Worm (Caenorhabditis elegans) whole organism, early embryonic: ENCODE results near the gene Y37H2A.14.

Experiments used
- B0310.2 ChIP-seq: sonication (generic microtip); optimal IDR thresholded peaks from 2 replicates; lab custom pipeline; 2016; ENCODE audit warnings: mild to moderate bottlenecking, missing genetic modification characterization, missing compliant biosample characterization
- F13C5.2 ChIP-seq: sonication (generic microtip); optimal IDR thresholded peaks from 2 replicates; lab custom pipeline; 2017; ENCODE audit warnings: mild to moderate bottlenecking, missing genetic modification characterization, inconsistent platforms, missing compliant biosample characterization
- aly-1 ChIP-seq: sonication (generic microtip); optimal IDR thresholded peaks from 2 replicates; lab custom pipeline; 2016; ENCODE audit warnings: missing genetic modification characterization, missing compliant biosample characterization
- ama-1 ChIP-seq: fragments of 150-350 bp; optimal IDR thresholded peaks from 2 replicates; lab custom pipeline; 2014
- ceh-13 ChIP-seq: fragments of 200-800 bp; sonication (Bioruptor generic); optimal IDR thresholded peaks from 2 replicates; lab custom pipeline; 2018; ENCODE audit warnings: mild to moderate bottlenecking, missing genetic modification characterization, missing compliant biosample characterization
- ceh-36 ChIP-seq: sonication (generic microtip); optimal IDR thresholded peaks from 2 replicates; lab custom pipeline; 2016; ENCODE audit warnings: missing genetic modification characterization, inconsistent platforms, missing compliant biosample characterization
- ets-7 ChIP-seq: sonication (generic microtip); optimal IDR thresholded peaks from 2 replicates; lab custom pipeline; 2016; ENCODE audit warnings: missing genotype, missing genetic modification characterization, missing compliant biosample characterization
- flt-1 ChIP-seq: fragments of 200-800 bp; sonication (Bioruptor generic); IDR thresholded peaks from 2 replicates; pipeline ENCODE4 v1.3.6; 2022; ENCODE audit warnings: missing genetic modification characterization, missing compliant biosample characterization
- hmbx-1 ChIP-seq: sonication (generic microtip); optimal IDR thresholded peaks from 2 replicates; lab custom pipeline; 2016; ENCODE audit warnings: mild to moderate bottlenecking, missing genetic modification characterization, missing compliant biosample characterization
- hmg-4 ChIP-seq: fragments of 200-800 bp; sonication (Bioruptor generic); optimal IDR thresholded peaks from 2 replicates; lab custom pipeline; 2018; ENCODE audit warnings: mild to moderate bottlenecking, missing genetic modification characterization, missing compliant biosample characterization
- hnd-1 ChIP-seq: sonication (generic microtip); optimal IDR thresholded peaks from 2 replicates; lab custom pipeline; 2016; ENCODE audit warnings: missing genetic modification characterization, missing compliant biosample characterization
- pes-1 ChIP-seq: fragments of 200-800 bp; sonication (Bioruptor generic); IDR thresholded peaks from 2 replicates; pipeline ENCODE4 v1.3.6; 2022; ENCODE audit warnings: missing genetic modification reagents, missing genetic modification characterization, missing compliant biosample characterization
- scrt-1 ChIP-seq: fragments of 200-800 bp; sonication (Bioruptor generic); IDR thresholded peaks from 2 replicates; pipeline ENCODE4 v1.3.6; 2022; ENCODE audit warnings: missing genetic modification characterization, missing compliant biosample characterization
- sea-1 ChIP-seq: fragments of 200-800 bp; sonication (Bioruptor generic); conservative IDR thresholded peaks from 2 replicates; pipeline ENCODE4 v1.3.6; 2022; ENCODE audit warnings: missing genetic modification characterization, missing compliant biosample characterization
- tbx-11 ChIP-seq: fragments of 200-800 bp; sonication (Bioruptor generic); IDR thresholded peaks from 2 replicates; pipeline ENCODE4 v1.3.6; 2022; ENCODE audit warnings: missing genetic modification characterization, missing compliant biosample characterization
- tbx-37 ChIP-seq: fragments of 200-800 bp; sonication (Bioruptor generic); conservative IDR thresholded peaks from 2 replicates; pipeline ENCODE4 v1.3.6; 2022; ENCODE audit warnings: missing genetic modification reagents, missing genetic modification characterization, missing compliant biosample characterization
- tra-4 ChIP-seq: sonication (generic microtip); optimal IDR thresholded peaks from 2 replicates; lab custom pipeline; 2017; ENCODE audit warnings: missing genetic modification characterization, missing compliant biosample characterization

Y37H2A.14 gene

ce11 chrV:18163434-18163833, 19.9 kb downstream of the Y37H2A.14 start:
- no peak for TF ChIP-seq B0310.2
- TF ChIP-seq hnd-1 (tag; lab: Kevin White, UChicago), result no peak
- no peak for TF ChIP-seq F13C5.2
- TF ChIP-seq tbx-11, result no peak
- TF ChIP-seq hmbx-1 (tag; lab: Kevin White, UChicago), result no peak
- TF ChIP-seq tra-4, result no peak
- TF ChIP-seq flt-1 (GFP tag; lab: Robert Waterston, UW), result no peak
- TF ChIP-seq ets-7, result no peak
- no peak for TF ChIP-seq ceh-36 (tag; lab: Kevin White, UChicago)
- no peak for TF ChIP-seq aly-1 (tag; lab: Kevin White, UChicago)
- no peak for TF ChIP-seq scrt-1
- no peak for TF ChIP-seq hmg-4 (GFP tag; lab: Kevin White, UChicago)
- TF ChIP-seq sea-1 (GFP tag; lab: Robert Waterston, UW), result no peak
- TF ChIP-seq tbx-37, result no peak
- TF ChIP-seq ceh-13 (GFP tag; lab: Kevin White, UChicago), result no peak
- no peak for TF ChIP-seq ama-1 (lab: Kevin White, UChicago)
- TF ChIP-seq pes-1 (GFP tag; lab: Robert Waterston, UW), result no peak

ce11 chrV:18164758-18165157, 21.2 kb downstream of the Y37H2A.14 start, which contains the start of gene C14A6.5:
Gene C14A6.5 (minus strand): TSS chrV:18164858.
- no peak for TF ChIP-seq hmg-4 (GFP tag; lab: Kevin White, UChicago)
- no peak for TF ChIP-seq hmbx-1 (tag; lab: Kevin White, UChicago)
- no peak for TF ChIP-seq ets-7
- TF ChIP-seq tra-4, result no peak
- TF ChIP-seq ceh-36 (tag; lab: Kevin White, UChicago), result no peak
- TF ChIP-seq hnd-1 (tag; lab: Kevin White, UChicago), result no peak
- no peak for TF ChIP-seq pes-1 (GFP tag; lab: Robert Waterston, UW)
- no peak for TF ChIP-seq ama-1 (lab: Kevin White, UChicago)
- no peak for TF ChIP-seq aly-1 (tag; lab: Kevin White, UChicago)
- TF ChIP-seq sea-1 (GFP tag; lab: Robert Waterston, UW), result no peak
- no peak for TF ChIP-seq ceh-13 (GFP tag; lab: Kevin White, UChicago)
- TF ChIP-seq F13C5.2, result no peak
- TF ChIP-seq scrt-1, result no peak
- no peak for TF ChIP-seq tbx-11
- no peak for TF ChIP-seq flt-1 (GFP tag; lab: Robert Waterston, UW)
- TF ChIP-seq B0310.2, result no peak
- TF ChIP-seq tbx-37, result no peak

- no peak for TF ChIP-seq ama-1 (lab: Kevin White, UChicago)
- no peak for TF ChIP-seq hmg-4 (GFP tag; lab: Kevin White, UChicago)
- TF ChIP-seq hnd-1 (tag; lab: Kevin White, UChicago), result no peak
- no peak for TF ChIP-seq aly-1 (tag; lab: Kevin White, UChicago)
- no peak for TF ChIP-seq ets-7
- TF ChIP-seq tra-4, result no peak
- TF ChIP-seq hmbx-1 (tag; lab: Kevin White, UChicago), result no peak
- TF ChIP-seq flt-1 (GFP tag; lab: Robert Waterston, UW), result no peak
- no peak for TF ChIP-seq F13C5.2
- TF ChIP-seq tbx-37, result no peak
- no peak for TF ChIP-seq pes-1 (GFP tag; lab: Robert Waterston, UW)
- no peak for TF ChIP-seq ceh-13 (GFP tag; lab: Kevin White, UChicago)
- no peak for TF ChIP-seq B0310.2
- no peak for TF ChIP-seq sea-1 (GFP tag; lab: Robert Waterston, UW)
- no peak for TF ChIP-seq ceh-36 (tag; lab: Kevin White, UChicago)
- no peak for TF ChIP-seq tbx-11
- TF ChIP-seq scrt-1, result no peak
Observed at ce11 chrV:18167161-18167560, 23.6 kb downstream of the Y37H2A.14 start, which contains the start of gene C14A6.6. Gene C14A6.6 (minus strand): TSS chrV:18167261.

ce11 chrV:18168266-18168665, 24.7 kb downstream of the Y37H2A.14 start, which contains the start of gene C14A6.7:
Gene C14A6.7 (minus strand): TSS chrV:18168366.
- TF ChIP-seq aly-1 (tag; lab: Kevin White, UChicago) (no peak), tbx-11 (no peak), tra-4 (no peak), ceh-36 (tag; lab: Kevin White, UChicago) (no peak), ama-1 (lab: Kevin White, UChicago) (no peak), hmg-4 (GFP tag; lab: Kevin White, UChicago) (no peak), ets-7 (no peak), B0310.2 (no peak), ceh-13 (GFP tag; lab: Kevin White, UChicago) (no peak)

ce11 chrV:18171568-18171967, 28.0 kb downstream of the Y37H2A.14 start, which contains the start of gene C14A6.8:
Gene C14A6.8 (minus strand): TSS chrV:18171668.
- no peak for TF ChIP-seq ama-1 (lab: Kevin White, UChicago)
- TF ChIP-seq scrt-1, result no peak
- TF ChIP-seq B0310.2, result no peak
- TF ChIP-seq flt-1 (GFP tag; lab: Robert Waterston, UW), result no peak
- no peak for TF ChIP-seq tbx-11
- TF ChIP-seq ceh-36 (tag; lab: Kevin White, UChicago), result no peak
- TF ChIP-seq hmg-4 (GFP tag; lab: Kevin White, UChicago), result no peak
- TF ChIP-seq hnd-1 (tag; lab: Kevin White, UChicago), result no peak
- TF ChIP-seq pes-1 (GFP tag; lab: Robert Waterston, UW), result no peak
- TF ChIP-seq sea-1 (GFP tag; lab: Robert Waterston, UW), result no peak
- TF ChIP-seq tra-4, result no peak
- TF ChIP-seq F13C5.2, result no peak
- TF ChIP-seq aly-1 (tag; lab: Kevin White, UChicago), result no peak
- TF ChIP-seq tbx-37, result no peak
- no peak for TF ChIP-seq ets-7
- no peak for TF ChIP-seq hmbx-1 (tag; lab: Kevin White, UChicago)
- TF ChIP-seq ceh-13 (GFP tag; lab: Kevin White, UChicago), result no peak

- no peak for TF ChIP-seq hmbx-1 (tag; lab: Kevin White, UChicago)
- TF ChIP-seq B0310.2, result no peak
- no peak for TF ChIP-seq ceh-13 (GFP tag; lab: Kevin White, UChicago)
- TF ChIP-seq ama-1 (lab: Kevin White, UChicago), result no peak
- no peak for TF ChIP-seq F13C5.2
- no peak for TF ChIP-seq pes-1 (GFP tag; lab: Robert Waterston, UW)
- TF ChIP-seq sea-1 (GFP tag; lab: Robert Waterston, UW), result no peak
- TF ChIP-seq ceh-36 (tag; lab: Kevin White, UChicago), result no peak
- TF ChIP-seq tbx-11, result no peak
- TF ChIP-seq ets-7, result no peak
- no peak for TF ChIP-seq aly-1 (tag; lab: Kevin White, UChicago)
- TF ChIP-seq tra-4, result no peak
- TF ChIP-seq scrt-1, result no peak
- no peak for TF ChIP-seq hnd-1 (tag; lab: Kevin White, UChicago)
- no peak for TF ChIP-seq flt-1 (GFP tag; lab: Robert Waterston, UW)
- no peak for TF ChIP-seq hmg-4 (GFP tag; lab: Kevin White, UChicago)
- no peak for TF ChIP-seq tbx-37
Observed at ce11 chrV:18178659-18179058, 35.1 kb downstream of the Y37H2A.14 start, which contains the start of gene C31G12.4. Gene C31G12.4 (minus strand): TSS chrV:18178759.
